Fruit fly (Drosophila melanogaster): ENCODE data around the gene CG18754.
A peak's percentile ranks its signal among the peaks of the same experiment; 100 is the strongest.

Gene CG18754

dm6 chr3R:23646183-23646582 is 37.7 kb upstream of the CG18754 start (continued):
- TF ChIP-seq CG13624 (GFP tag; optimal IDR thresholded peaks at IDR 0.05) (peak; percentile 58), her (GFP tag; optimal IDR thresholded peaks at IDR 0.05) (peak; percentile 42), CG13123 (GFP tag; optimal IDR thresholded peaks at IDR 0.05) (no peak), CG34422 (GFP tag; IDR thresholded peaks at IDR 0.05) (peak; percentile 74; the same call in 2 of the 3 replicates), pros (GFP tag; optimal IDR thresholded peaks at IDR 0.05) (no peak), CG8924 (tag; optimal IDR thresholded peaks at IDR 0.05) (peak; percentile 55), CG9727 (GFP tag; optimal IDR thresholded peaks at IDR 0.05) (peak; percentile 49), pfk (GFP tag; optimal IDR thresholded peaks at IDR 0.05) (no peak), yki (optimal IDR thresholded peaks at IDR 0.05) (no peak), Hsf (GFP tag; optimal IDR thresholded peaks at IDR 0.05) (peak; percentile 75), CG13296 (GFP tag; optimal IDR thresholded peaks at IDR 0.05) (peak; percentile 33), dimm (GFP tag; IDR thresholded peaks at IDR 0.05) (peak; percentile 65), H2.0 (GFP tag; IDR thresholded peaks at IDR 0.05) (peak; percentile 80), Aef1 (GFP tag; IDR thresholded peaks at IDR 0.05) (peak; percentile 74), tio (GFP tag; optimal IDR thresholded peaks at IDR 0.05) (peak; percentile 56), Hr78 (GFP tag; optimal IDR thresholded peaks at IDR 0.05) (peak in 1 of 2 experiments; percentile 85), exex (tag; optimal IDR thresholded peaks at IDR 0.05) (no peak), Drgx (GFP tag; IDR thresholded peaks at IDR 0.05) (peak; percentile 94), MTF-1 (GFP tag; optimal IDR thresholded peaks at IDR 0.05; ENCODE audit: borderline replicate concordance) (peak; percentile 6), CG17359 (tag; optimal IDR thresholded peaks at IDR 0.05) (peak; percentile 84), dati (GFP tag; IDR thresholded peaks at IDR 0.05) (peak; percentile 73), CG6813 (GFP tag; optimal IDR thresholded peaks at IDR 0.05) (peak; percentile 48), Six4 (GFP tag; optimal IDR thresholded peaks at IDR 0.05) (peak; percentile 64), Antp (GFP tag; optimal IDR thresholded peaks at IDR 0.05) (peak; percentile 69), TFAM (GFP tag; optimal IDR thresholded peaks at IDR 0.05) (no peak), vfl (GFP tag; optimal IDR thresholded peaks at IDR 0.05) (no peak), lab (GFP tag; optimal IDR thresholded peaks at IDR 0.05) (peak; percentile 85), CG12391 (tag; optimal IDR thresholded peaks at IDR 0.05) (peak; percentile 66), unpg (GFP tag; optimal IDR thresholded peaks at IDR 0.05) (peak; percentile 78), lbe (GFP tag; optimal IDR thresholded peaks at IDR 0.05) (no peak), Optix (GFP tag; IDR thresholded peaks at IDR 0.05) (peak; percentile 81; the same call in 2 of the 3 replicates), CG30020 (tag; optimal IDR thresholded peaks at IDR 0.05) (no peak), disco-r (GFP tag; optimal IDR thresholded peaks at IDR 0.05) (no peak), Dip2 (GFP tag; IDR thresholded peaks at IDR 0.05) (0 out of 2 replicates have a peak, but pooled peaks have one; percentile 13), eyg (GFP tag; optimal IDR thresholded peaks at IDR 0.05) (no peak), Atf-2 (GFP tag; optimal IDR thresholded peaks at IDR 0.05) (peak; percentile 50), ase (GFP tag; IDR thresholded peaks at IDR 0.05) (peak; percentile 78), Atf3 (GFP tag; optimal IDR thresholded peaks at IDR 0.05) (peak; percentile 35), lilli (GFP tag; optimal IDR thresholded peaks at IDR 0.05) (peak; percentile 72), klu (GFP tag; IDR thresholded peaks at IDR 0.05) (0 out of 2 replicates have a peak, but pooled peaks have one; percentile 36), fd3F (GFP tag; optimal IDR thresholded peaks at IDR 0.05) (peak; percentile 17), CG15696 (tag; optimal IDR thresholded peaks at IDR 0.05) (no peak), CG1602 (GFP tag; optimal IDR thresholded peaks at IDR 0.05) (peak; percentile 64), CG10565 (GFP tag; optimal IDR thresholded peaks at IDR 0.05) (no peak), Xrp1 (GFP tag; IDR thresholded peaks at IDR 0.05) (peak; percentile 88), aop (GFP tag; IDR thresholded peaks at IDR 0.05) (no peak), CG6689 (GFP tag; IDR thresholded peaks at IDR 0.05) (peak; percentile 80), CG7839 (tag; optimal IDR thresholded peaks at IDR 0.05) (peak; percentile 79), CG17829 (tag; optimal IDR thresholded peaks at IDR 0.05) (peak; percentile 45), dysf (GFP tag; IDR thresholded peaks at IDR 0.05) (peak; percentile 83), CG31388 (GFP tag; optimal IDR thresholded peaks at IDR 0.05) (no peak), ham (GFP tag; IDR thresholded peaks at IDR 0.05) (no peak)
